Fruit fly (Drosophila melanogaster): ENCODE results near the gene CG31251.

Gene CG31251

DNA sequence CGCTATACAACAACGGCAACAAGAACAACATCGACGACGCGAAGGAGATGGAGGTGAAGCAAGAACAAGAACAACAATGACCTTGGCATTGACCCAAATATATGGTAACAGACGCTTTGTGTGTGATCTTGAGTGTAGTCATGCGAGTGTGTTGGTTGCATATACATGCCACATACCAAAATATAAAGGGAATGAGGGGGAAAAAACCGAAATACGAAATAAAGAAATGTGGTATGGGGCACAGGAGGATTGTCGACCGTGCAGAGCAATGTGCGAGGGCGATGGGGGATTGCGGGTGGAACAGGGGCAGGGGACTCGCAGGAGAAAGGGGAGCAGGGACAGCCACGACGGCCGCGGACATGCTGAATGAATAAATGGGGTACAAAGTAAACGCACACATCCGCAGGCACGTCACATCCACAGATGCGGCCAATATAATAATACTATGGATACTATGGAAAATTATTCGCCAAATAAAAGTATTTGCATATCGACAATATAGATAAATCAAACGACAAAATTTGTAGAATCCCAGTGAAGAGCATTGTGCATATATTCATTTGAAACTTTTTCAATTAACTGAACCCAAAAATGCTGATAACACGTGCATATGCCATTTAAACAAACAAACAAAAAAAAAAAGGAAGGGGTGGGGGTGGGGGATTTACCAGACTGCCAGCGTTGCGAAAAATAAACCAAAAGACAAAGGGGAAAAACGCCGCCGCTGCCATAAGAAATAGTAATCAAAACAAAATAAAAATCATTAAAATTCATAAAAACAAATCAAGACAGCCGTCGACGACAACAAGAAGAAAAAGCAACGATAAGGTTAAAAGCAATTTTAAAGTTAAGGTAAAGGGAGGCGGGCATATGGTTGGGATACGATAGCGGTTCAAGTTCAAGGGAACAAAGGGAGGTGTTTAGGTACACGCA, 21.4 kb upstream of the CG31251 start (continued):
- TF ChIP-seq Hmx (GFP tag; optimal IDR thresholded peaks at IDR 0.05) = no peak
- TF ChIP-seq CG13296 (GFP tag; optimal IDR thresholded peaks at IDR 0.05) = no peak
- TF ChIP-seq Atf-2 (GFP tag; optimal IDR thresholded peaks at IDR 0.05) = no peak
- TF ChIP-seq CG11085 (GFP tag; IDR thresholded peaks at IDR 0.05) = no peak
- no peak for TF ChIP-seq Meics (GFP tag; optimal IDR thresholded peaks at IDR 0.05)
- no peak for TF ChIP-seq CG11723 (GFP tag; optimal IDR thresholded peaks at IDR 0.05)
- TF ChIP-seq lab (GFP tag; optimal IDR thresholded peaks at IDR 0.05) = no peak
- TF ChIP-seq CG4360 (GFP tag; IDR thresholded peaks at IDR 0.05) = peak; percentile 38; the same call in 1 of the 2 replicates
- no peak for TF ChIP-seq Spps (tag; optimal IDR thresholded peaks at IDR 0.05)
- TF ChIP-seq CG10431 (GFP tag; optimal IDR thresholded peaks at IDR 0.05) = peak; percentile 50
- peak; percentile 9 for TF ChIP-seq lbe (GFP tag; optimal IDR thresholded peaks at IDR 0.05)
- no peak for TF ChIP-seq cato (GFP tag; optimal IDR thresholded peaks at IDR 0.05; ENCODE audit: borderline replicate concordance)
- TF ChIP-seq CG5953 (GFP tag; IDR thresholded peaks at IDR 0.05) = peak; percentile 9; the same call in 1 of the 2 replicates
- no peak for TF ChIP-seq Hmr (GFP tag; optimal IDR thresholded peaks at IDR 0.05)
- TF ChIP-seq MESR4 (GFP tag; optimal IDR thresholded peaks at IDR 0.05) = no peak
- TF ChIP-seq CG16779 (GFP tag; IDR thresholded peaks at IDR 0.05) = no peak
- no peak for TF ChIP-seq sqz (GFP tag; optimal IDR thresholded peaks at IDR 0.05)
- peak; percentile 45 for TF ChIP-seq ERR (GFP tag; optimal IDR thresholded peaks at IDR 0.05)
- peak; percentile 55 for TF ChIP-seq twi (tag; optimal IDR thresholded peaks at IDR 0.05)
- TF ChIP-seq CG14860 (GFP tag; IDR thresholded peaks at IDR 0.05; ENCODE audit: partially characterized antibody) = no peak
- no peak for TF ChIP-seq CG6254 (GFP tag; optimal IDR thresholded peaks at IDR 0.05)
- TF ChIP-seq CG6854 (GFP tag; optimal IDR thresholded peaks at IDR 0.05) = no peak
- TF ChIP-seq sens (GFP tag) = peak; percentile 58
- no peak for TF ChIP-seq CoRest (tag; optimal IDR thresholded peaks at IDR 0.05)
- TF ChIP-seq CG18599 (GFP tag; optimal IDR thresholded peaks at IDR 0.05) = no peak
- no peak for TF ChIP-seq knrl (GFP tag; IDR thresholded peaks at IDR 0.05; ENCODE audit: partially characterized antibody)
- no peak for TF ChIP-seq zfh1 (GFP tag; IDR thresholded peaks at IDR 0.05)
- TF ChIP-seq CG11247 (GFP tag; IDR thresholded peaks at IDR 0.05) = no peak
- TF ChIP-seq CG16813 (GFP tag; IDR thresholded peaks at IDR 0.05; ENCODE audit: partially characterized antibody) = no peak
- TF ChIP-seq CG7963 (GFP tag; IDR thresholded peaks at IDR 0.05; ENCODE audit: partially characterized antibody) = no peak
- TF ChIP-seq pros (GFP tag; optimal IDR thresholded peaks at IDR 0.05) = peak; percentile 26
- TF ChIP-seq hb (GFP tag; IDR thresholded peaks at IDR 0.05; ENCODE audit: partially characterized antibody) = no peak
- TF ChIP-seq chinmo (GFP tag; IDR thresholded peaks at IDR 0.05; ENCODE audit: partially characterized antibody) = peak; percentile 54; the same call in 1 of the 4 replicates
- no peak for TF ChIP-seq Ada2b (GFP tag; IDR thresholded peaks at IDR 0.05)
- TF ChIP-seq chm (GFP tag; IDR thresholded peaks at IDR 0.05) = no peak
- TF ChIP-seq CG32532 (GFP tag; IDR thresholded peaks at IDR 0.05) = 0 out of 2 replicates have a peak, but pooled peaks have one; percentile 21
- no peak for TF ChIP-seq CG10147 (GFP tag; optimal IDR thresholded peaks at IDR 0.05)
- no peak for TF ChIP-seq row (GFP tag; IDR thresholded peaks at IDR 0.05)
- no peak for TF ChIP-seq CG17568 (GFP tag; optimal IDR thresholded peaks at IDR 0.05)
- no peak for TF ChIP-seq schlank (tag; optimal IDR thresholded peaks at IDR 0.05)
- no peak for TF ChIP-seq CG8359 (GFP tag; optimal IDR thresholded peaks at IDR 0.05; ENCODE audit: borderline replicate concordance)
- peak; percentile 72 for TF ChIP-seq sd (tag; optimal IDR thresholded peaks at IDR 0.05)
- TF ChIP-seq MBD-R2 (GFP tag; IDR thresholded peaks at IDR 0.05) = no peak
- no peak for TF ChIP-seq CG13287 (GFP tag; IDR thresholded peaks at IDR 0.05; ENCODE audit: partially characterized antibody)
- TF ChIP-seq caup (GFP tag; optimal IDR thresholded peaks at IDR 0.05; ENCODE audit: severe bottlenecking) = no peak
- no peak for TF ChIP-seq CG7987 (GFP tag; optimal IDR thresholded peaks at IDR 0.05)
- no peak for TF ChIP-seq slp2 (GFP tag; optimal IDR thresholded peaks at IDR 0.05)
